Worm (Caenorhabditis elegans): ENCODE measurements around the gene mdt-15.

The mdt-15 gene

DNA sequence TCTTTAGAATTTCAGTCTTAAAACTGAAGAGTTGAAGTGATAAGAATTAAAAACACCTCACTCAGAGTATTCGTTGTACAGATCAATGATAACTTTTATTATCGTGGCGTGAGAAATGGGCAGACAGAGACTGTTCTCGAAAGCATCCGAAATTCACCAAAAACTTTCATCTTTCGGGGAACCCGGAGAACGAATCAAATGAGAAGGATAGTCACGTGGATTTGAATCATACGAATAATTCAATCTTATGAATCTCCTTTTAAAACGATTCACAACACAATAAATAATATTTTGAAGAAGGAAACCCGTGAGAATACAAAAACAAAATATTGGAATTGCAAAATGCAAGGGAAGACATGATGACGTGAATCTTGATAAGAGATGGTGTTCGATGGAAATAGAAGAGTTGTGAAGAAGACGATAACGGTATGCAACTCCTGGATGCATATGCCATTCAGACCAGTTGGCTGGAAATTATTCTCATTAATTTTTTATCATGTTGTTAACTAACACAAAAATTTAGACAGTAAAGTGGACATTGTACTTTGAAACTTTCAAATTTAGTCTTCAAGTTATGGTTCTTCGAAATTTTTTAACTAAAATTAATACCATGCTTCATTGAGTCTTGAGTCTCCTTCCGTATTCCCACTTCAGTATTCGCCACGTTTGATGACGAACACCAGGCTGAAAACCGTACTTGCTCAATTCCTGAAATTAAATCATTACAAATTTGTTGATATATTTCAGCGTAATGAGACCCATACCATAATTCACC, 43.5 kb upstream of the mdt-15 start (continued):
- no peak for TF ChIP-seq ZK546.5 (tag; optimal IDR thresholded peaks at IDR 0.05)
- no peak for TF ChIP-seq jun-1 (tag; optimal IDR thresholded peaks at IDR 0.05)
- TF ChIP-seq skn-1 (tag; optimal IDR thresholded peaks at IDR 0.05): no peak
- TF ChIP-seq mdt-29 (GFP tag; IDR thresholded peaks at IDR 0.05): peak; percentile 96

DNA sequence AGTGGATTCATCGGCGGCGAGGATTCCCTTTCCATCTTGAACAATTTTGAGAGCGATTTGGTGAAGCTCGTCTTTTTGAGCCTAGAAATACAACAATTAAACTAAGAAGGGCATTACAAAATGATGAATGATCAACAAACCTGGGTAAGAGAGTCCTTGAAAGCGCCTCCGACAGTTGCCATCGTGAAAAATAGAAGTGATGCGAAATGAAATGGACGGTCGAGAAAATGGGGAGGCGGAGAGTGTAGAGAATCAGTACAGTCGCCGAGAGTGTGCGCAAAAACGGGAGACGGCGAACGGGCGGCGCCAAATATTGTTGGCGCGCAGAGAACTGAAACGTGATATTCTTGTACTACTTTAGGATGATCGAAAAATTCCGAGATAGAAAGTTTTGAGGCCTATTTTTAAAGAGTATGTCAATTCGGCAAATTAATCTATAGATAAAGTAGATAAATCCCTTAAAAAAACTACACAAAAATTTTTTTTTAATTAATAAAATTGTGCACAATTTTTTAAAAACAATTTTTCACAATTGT, 42.7 kb upstream of the mdt-15 start, which contains the start of gene aldo-2:
aldo-2 (minus strand) TSS at position 486 of the 536 bp plus-strand sequence.
- TF ChIP-seq unc-130 (GFP tag; optimal IDR thresholded peaks at IDR 0.05) (peak; percentile 63), F26F4.8 (GFP tag; conservative IDR thresholded peaks at IDR 0.05) (no peak), madf-9 (GFP tag; conservative IDR thresholded peaks at IDR 0.05) (peak; percentile 40; the same call in 1 of the 2 replicates), zfp-2 (tag; optimal IDR thresholded peaks at IDR 0.05) (no peak), hlh-11 (tag; optimal IDR thresholded peaks at IDR 0.05) (peak; percentile 32), mes-2 (tag; optimal IDR thresholded peaks at IDR 0.05; ENCODE audit: poor library complexity, severe bottlenecking) (peak; percentile 12), mxl-3 (GFP tag; optimal IDR thresholded peaks at IDR 0.05) (peak; percentile 43), ztf-11 (tag; optimal IDR thresholded peaks at IDR 0.05) (no peak), ceh-82 (tag; optimal IDR thresholded peaks at IDR 0.05) (no peak), egl-43 (GFP tag; IDR thresholded peaks at IDR 0.05) (peak; percentile 59; the same call in 1 of the 2 replicates), sdz-12 (GFP tag; optimal IDR thresholded peaks at IDR 0.05) (no peak), zag-1 (tag; optimal IDR thresholded peaks at IDR 0.05) (no peak), lin-38 (GFP tag; IDR thresholded peaks at IDR 0.05) (peak; percentile 76), attf-4 (tag; optimal IDR thresholded peaks at IDR 0.05) (no peak), nhr-111 (GFP tag; optimal IDR thresholded peaks at IDR 0.05) (no peak), ceh-44 (GFP tag; IDR thresholded peaks at IDR 0.05) (no peak), lin-15B (tag; optimal IDR thresholded peaks at IDR 0.05) (no peak), zip-11 (GFP tag; IDR thresholded peaks at IDR 0.05) (no peak), ctbp-1 (GFP tag; IDR thresholded peaks at IDR 0.05) (no peak), nhr-41 (GFP tag; IDR thresholded peaks at IDR 0.05) (no peak), ceh-20 (GFP tag; IDR thresholded peaks at IDR 0.05) (no peak), mdt-29 (GFP tag; IDR thresholded peaks at IDR 0.05) (no peak), dpl-1 (GFP tag; optimal IDR thresholded peaks at IDR 0.05) (peak; percentile 28), lim-7 (GFP tag; IDR thresholded peaks at IDR 0.05) (0 out of 2 replicates have a peak, but pooled peaks have one; percentile 27), ama-1 (optimal IDR thresholded peaks at IDR 0.05) (peak; percentile 97), spr-1 (tag; optimal IDR thresholded peaks at IDR 0.05) (no peak), nhr-10 (tag; optimal IDR thresholded peaks at IDR 0.05) (no peak), ceh-32 (tag; optimal IDR thresholded peaks at IDR 0.05; ENCODE audit: poor library complexity) (no peak), F49E8.2 (tag; optimal IDR thresholded peaks at IDR 0.05; ENCODE audit: borderline replicate concordance) (no peak), tag-97 (GFP tag; IDR thresholded peaks at IDR 0.05) (no peak), nhr-6 (tag; optimal IDR thresholded peaks at IDR 0.05) (no peak), nhr-28 (tag; optimal IDR thresholded peaks at IDR 0.05) (peak; percentile 7), ZK337.2 (GFP tag; IDR thresholded peaks at IDR 0.05) (0 out of 2 replicates have a peak, but pooled peaks have one; percentile 19), nhr-77 (tag; optimal IDR thresholded peaks at IDR 0.05) (no peak), mxl-2 (GFP tag; conservative IDR thresholded peaks at IDR 0.05) (no peak), arid-1 (GFP tag; conservative IDR thresholded peaks at IDR 0.05) (no peak), daf-19 (GFP tag; conservative IDR thresholded peaks at IDR 0.05) (no peak), ceh-62 (tag; optimal IDR thresholded peaks at IDR 0.05) (no peak), lir-3 (tag; optimal IDR thresholded peaks at IDR 0.05) (no peak), Y48G9A.11 (GFP tag; IDR thresholded peaks at IDR 0.05) (peak; percentile 37; the same call in 1 of the 2 replicates), egl-27 (tag; optimal IDR thresholded peaks at IDR 0.05) (no peak), fos-1 (tag; optimal IDR thresholded peaks at IDR 0.05) (no peak), zfp-3 (GFP tag; conservative IDR thresholded peaks at IDR 0.05) (no peak), dmd-6 (GFP tag; IDR thresholded peaks at IDR 0.05) (peak; percentile 13; the same call in 1 of the 2 replicates), fkh-10 (GFP tag; optimal IDR thresholded peaks at IDR 0.05) (no peak), R02D3.7 (tag; optimal IDR thresholded peaks at IDR 0.05) (no peak)

Data from whole organism, L4 larva.